Fruit fly (Drosophila melanogaster): ENCODE measurements around the gene CG15498.

DNA sequence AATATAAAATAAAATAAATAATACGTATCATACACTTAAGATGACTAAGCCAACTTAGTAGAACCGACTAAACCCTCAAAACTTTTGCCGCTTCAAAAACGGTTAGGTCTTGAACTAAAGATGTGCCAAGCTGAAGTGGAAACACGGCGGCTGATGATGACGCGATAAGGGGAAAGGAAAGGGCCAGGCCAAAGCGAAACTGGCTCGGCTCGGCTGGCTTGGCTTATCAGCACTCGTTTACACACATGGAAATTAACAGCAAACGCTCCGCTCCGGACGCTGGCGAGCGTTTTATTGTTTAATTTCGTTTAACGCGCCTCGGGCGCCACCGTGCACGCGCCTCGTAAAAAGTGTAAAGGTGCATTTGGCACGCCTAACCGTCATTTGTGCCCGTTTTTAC, 13.7 kb upstream of the CG15498 start:
- no peak for TF ChIP-seq CTCF (optimal IDR thresholded peaks at IDR 0.05)
- no peak for TF ChIP-seq CG8478 (optimal IDR thresholded peaks at IDR 0.05)
